Worm (Caenorhabditis elegans): ENCODE measurements around the gene gas-1.

The gas-1 gene

ce11 chrX:15604236-15604635 lies 14.0 kb upstream of the gas-1 start:
- TF ChIP-seq med-1 (GFP tag; optimal IDR thresholded peaks at IDR 0.05; ENCODE audit: insufficient read depth) (no peak), T22C8.4 (GFP tag; IDR thresholded peaks at IDR 0.05) (no peak), ztf-29 (GFP tag; IDR thresholded peaks at IDR 0.05) (no peak), ztf-23 (GFP tag; IDR thresholded peaks at IDR 0.05) (no peak), flt-1 (GFP tag; IDR thresholded peaks at IDR 0.05) (no peak), klf-2 (GFP tag; conservative IDR thresholded peaks at IDR 0.05) (no peak), ref-1 (GFP tag; conservative IDR thresholded peaks at IDR 0.05) (no peak), tab-1 (GFP tag; IDR thresholded peaks at IDR 0.05) (no peak), cog-1 (tag; optimal IDR thresholded peaks at IDR 0.05) (no peak)

ce11 chrX:15600512-15601117 lies 10.4 kb upstream of the gas-1 start, which contains the start of gene ent-2:
ent-2 (plus strand) TSS chrX:15601067.
- TF ChIP-seq ref-1 (GFP tag; conservative IDR thresholded peaks at IDR 0.05): no peak
- TF ChIP-seq cog-1 (tag; optimal IDR thresholded peaks at IDR 0.05): no peak
- TF ChIP-seq ztf-29 (GFP tag; IDR thresholded peaks at IDR 0.05): no peak
- TF ChIP-seq ztf-23 (GFP tag; IDR thresholded peaks at IDR 0.05): peak; percentile 99
- no peak for TF ChIP-seq med-1 (GFP tag; optimal IDR thresholded peaks at IDR 0.05; ENCODE audit: insufficient read depth)

DNA sequence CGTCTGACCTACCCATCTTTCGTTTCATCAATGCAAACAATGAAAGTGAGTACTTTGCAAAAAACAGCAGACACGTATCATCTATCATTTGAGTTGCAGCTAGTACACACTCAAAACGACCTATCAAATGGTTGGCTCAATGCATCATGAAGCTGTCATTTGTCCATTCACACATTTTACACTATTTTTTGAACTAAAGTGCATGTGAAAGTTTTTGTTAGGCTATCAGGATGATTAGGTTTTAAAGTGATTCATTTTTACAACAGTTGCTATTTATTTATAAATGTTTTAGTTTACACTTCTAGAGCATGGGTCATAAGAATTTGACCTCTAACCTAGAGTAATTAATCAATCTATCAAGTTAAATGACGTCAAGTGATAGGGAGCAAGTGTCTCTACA lies 9.7 kb upstream of the gas-1 start:
- TF ChIP-seq klf-2 (GFP tag; conservative IDR thresholded peaks at IDR 0.05): no peak
- no peak for TF ChIP-seq med-1 (GFP tag; optimal IDR thresholded peaks at IDR 0.05; ENCODE audit: insufficient read depth)
- no peak for TF ChIP-seq ref-1 (GFP tag; conservative IDR thresholded peaks at IDR 0.05)
- TF ChIP-seq cog-1 (tag; optimal IDR thresholded peaks at IDR 0.05): no peak
- TF ChIP-seq ztf-29 (GFP tag; IDR thresholded peaks at IDR 0.05): no peak
- no peak for TF ChIP-seq tab-1 (GFP tag; IDR thresholded peaks at IDR 0.05)
- no peak for TF ChIP-seq T22C8.4 (GFP tag; IDR thresholded peaks at IDR 0.05)
- no peak for TF ChIP-seq ztf-23 (GFP tag; IDR thresholded peaks at IDR 0.05)
- TF ChIP-seq flt-1 (GFP tag; IDR thresholded peaks at IDR 0.05): no peak

DNA sequence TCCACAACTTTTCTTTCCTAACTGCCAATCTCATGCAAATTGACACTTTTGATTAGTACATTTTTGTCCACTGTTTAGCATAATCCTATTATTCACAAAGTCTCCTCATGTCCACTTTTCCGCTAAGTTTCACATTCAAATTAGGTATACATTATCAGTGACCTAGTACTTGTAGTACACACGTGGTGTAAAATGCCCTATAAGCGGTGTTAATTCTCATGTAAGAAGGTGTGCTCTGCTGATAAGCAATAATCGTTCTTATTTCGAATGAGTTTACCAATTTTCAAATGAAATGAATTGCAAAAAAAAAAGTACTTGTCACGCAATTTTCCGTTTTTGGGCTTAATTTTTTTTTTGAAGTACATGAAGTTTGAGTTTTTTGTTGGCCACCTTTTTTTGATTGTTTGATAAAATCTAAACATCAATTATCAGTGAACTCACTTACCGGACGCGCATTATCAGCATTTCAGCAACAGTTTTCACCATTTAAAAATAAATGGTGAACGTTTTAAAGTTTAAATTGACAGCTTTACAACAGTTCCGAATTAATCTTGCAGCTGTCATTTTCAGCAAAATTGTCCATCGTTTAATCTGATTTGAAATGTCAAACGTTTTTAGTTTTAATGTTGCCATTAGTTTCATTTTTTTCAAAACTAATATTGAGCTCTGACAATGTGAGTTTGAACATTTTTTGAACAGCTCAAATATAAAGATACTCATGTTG lies 8.6 kb upstream of the gas-1 start:
- TF ChIP-seq cog-1 (tag; optimal IDR thresholded peaks at IDR 0.05) (no peak), ref-1 (GFP tag; conservative IDR thresholded peaks at IDR 0.05) (no peak), T22C8.4 (GFP tag; IDR thresholded peaks at IDR 0.05) (no peak), klf-2 (GFP tag; conservative IDR thresholded peaks at IDR 0.05) (no peak), med-1 (GFP tag; optimal IDR thresholded peaks at IDR 0.05; ENCODE audit: insufficient read depth) (no peak), tab-1 (GFP tag; IDR thresholded peaks at IDR 0.05) (no peak), ztf-23 (GFP tag; IDR thresholded peaks at IDR 0.05) (no peak), ztf-29 (GFP tag; IDR thresholded peaks at IDR 0.05) (no peak), flt-1 (GFP tag; IDR thresholded peaks at IDR 0.05) (no peak)

DNA sequence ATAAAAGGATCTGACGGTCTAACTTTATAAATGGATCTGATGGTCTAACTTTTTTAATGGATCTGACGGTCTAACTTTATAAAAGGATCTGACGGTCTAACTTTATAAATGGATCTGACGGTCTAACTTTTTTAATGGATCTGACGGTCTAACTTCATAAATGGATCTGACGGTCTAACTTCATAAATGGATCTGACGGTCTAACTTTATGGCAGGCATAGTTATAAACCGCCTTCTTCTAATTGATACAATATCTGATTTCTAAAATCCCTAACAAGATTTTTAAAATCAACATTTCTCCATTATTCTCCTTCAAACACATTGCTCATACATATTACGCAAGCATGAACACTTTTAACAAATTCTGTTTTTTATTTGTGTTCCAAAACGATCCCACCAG lies 6.9 kb upstream of the gas-1 start, which contains the start of gene K09A9.8:
Gene K09A9.8, minus strand, starts transcription at position 101 of the 400 bp plus-strand sequence.
- no peak for TF ChIP-seq tab-1 (GFP tag; IDR thresholded peaks at IDR 0.05)
- no peak for TF ChIP-seq klf-2 (GFP tag; conservative IDR thresholded peaks at IDR 0.05)
- TF ChIP-seq T22C8.4 (GFP tag; IDR thresholded peaks at IDR 0.05): no peak
- no peak for TF ChIP-seq flt-1 (GFP tag; IDR thresholded peaks at IDR 0.05)
- TF ChIP-seq cog-1 (tag; optimal IDR thresholded peaks at IDR 0.05): no peak
- TF ChIP-seq ztf-23 (GFP tag; IDR thresholded peaks at IDR 0.05): no peak
- TF ChIP-seq ref-1 (GFP tag; conservative IDR thresholded peaks at IDR 0.05): no peak
- no peak for TF ChIP-seq ztf-29 (GFP tag; IDR thresholded peaks at IDR 0.05)
- no peak for TF ChIP-seq med-1 (GFP tag; optimal IDR thresholded peaks at IDR 0.05; ENCODE audit: insufficient read depth)

ce11 chrX:15594019-15594418 lies 3.8 kb upstream of the gas-1 start:
- no peak for TF ChIP-seq T22C8.4 (GFP tag; IDR thresholded peaks at IDR 0.05)
- TF ChIP-seq cog-1 (tag; optimal IDR thresholded peaks at IDR 0.05): no peak

DNA sequence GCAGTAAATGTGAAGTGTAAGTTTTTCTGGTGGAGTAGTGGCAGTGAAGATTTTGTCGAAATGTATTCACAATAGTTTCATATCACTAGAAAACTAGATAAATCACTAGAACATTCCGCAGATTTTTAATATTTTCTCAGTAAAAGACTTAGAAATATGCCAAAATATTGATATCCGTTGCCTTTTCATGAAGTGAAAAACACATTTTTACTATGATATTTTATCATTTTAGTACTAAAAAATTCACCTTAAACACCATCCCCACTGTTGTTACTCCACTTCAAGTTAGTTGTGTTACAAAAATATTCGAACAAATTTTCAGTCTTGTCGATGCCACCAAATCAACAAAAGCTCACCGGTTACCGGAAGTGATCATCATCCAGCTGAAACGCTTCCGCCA lies 3.2 kb upstream of the gas-1 start:
- no peak for TF ChIP-seq T22C8.4 (GFP tag; IDR thresholded peaks at IDR 0.05)

DNA sequence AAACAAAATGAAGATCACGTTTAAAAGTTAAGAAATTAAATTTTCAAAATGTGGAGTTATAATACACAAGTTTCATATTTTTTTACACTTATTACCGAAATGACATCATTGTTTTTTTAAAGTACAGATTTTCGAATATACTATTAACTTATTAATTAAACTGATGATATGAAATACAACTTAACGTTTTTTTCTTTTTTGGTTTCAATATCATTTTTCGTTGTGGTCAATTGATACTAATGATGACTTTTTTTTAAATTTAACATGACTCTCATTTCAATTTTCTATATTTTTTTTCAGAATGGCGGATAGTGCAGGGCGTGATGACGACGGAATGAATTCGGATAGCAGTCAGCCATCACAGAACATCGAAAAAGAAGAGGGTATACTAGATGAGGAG lies 871 bp upstream of the gas-1 start, which contains the start of gene usp-33:
Gene usp-33, plus strand, starts transcription at position 301 of the 400 bp plus-strand sequence.
- TF ChIP-seq ref-1 (GFP tag; conservative IDR thresholded peaks at IDR 0.05) (no peak), flt-1 (GFP tag; IDR thresholded peaks at IDR 0.05) (no peak), ztf-29 (GFP tag; IDR thresholded peaks at IDR 0.05) (no peak), tab-1 (GFP tag; IDR thresholded peaks at IDR 0.05) (no peak), cog-1 (tag; optimal IDR thresholded peaks at IDR 0.05) (no peak), T22C8.4 (GFP tag; IDR thresholded peaks at IDR 0.05) (no peak), klf-2 (GFP tag; conservative IDR thresholded peaks at IDR 0.05) (no peak), ztf-23 (GFP tag; IDR thresholded peaks at IDR 0.05) (no peak), med-1 (GFP tag; optimal IDR thresholded peaks at IDR 0.05; ENCODE audit: insufficient read depth) (no peak)

DNA sequence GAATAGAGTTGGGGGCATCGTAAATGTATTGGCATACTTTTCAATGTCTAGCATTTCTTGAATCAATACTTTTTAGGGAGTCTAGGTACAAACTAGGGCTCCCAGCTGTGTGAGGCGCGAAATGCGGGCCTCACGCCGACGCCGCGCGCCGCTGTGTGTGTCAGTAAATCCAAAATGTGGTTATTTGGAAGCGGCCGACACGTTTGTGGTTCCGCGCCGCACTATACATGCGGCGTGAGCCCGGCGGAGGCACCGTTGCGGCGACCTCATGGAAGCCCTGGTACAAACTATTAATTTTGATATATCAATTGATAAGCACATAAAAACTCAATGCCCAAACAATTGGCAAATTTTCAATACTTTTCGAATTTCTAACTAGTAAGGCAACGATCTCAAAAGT lies 4.0 kb downstream of the gas-1 start:
- TF ChIP-seq T22C8.4 (GFP tag; IDR thresholded peaks at IDR 0.05) (no peak), tab-1 (GFP tag; IDR thresholded peaks at IDR 0.05) (no peak), ref-1 (GFP tag; conservative IDR thresholded peaks at IDR 0.05) (no peak), klf-2 (GFP tag; conservative IDR thresholded peaks at IDR 0.05) (no peak), flt-1 (GFP tag; IDR thresholded peaks at IDR 0.05) (no peak), ztf-23 (GFP tag; IDR thresholded peaks at IDR 0.05) (no peak), ztf-29 (GFP tag; IDR thresholded peaks at IDR 0.05) (no peak), med-1 (GFP tag; optimal IDR thresholded peaks at IDR 0.05; ENCODE audit: insufficient read depth) (no peak), cog-1 (tag; optimal IDR thresholded peaks at IDR 0.05) (no peak)

DNA sequence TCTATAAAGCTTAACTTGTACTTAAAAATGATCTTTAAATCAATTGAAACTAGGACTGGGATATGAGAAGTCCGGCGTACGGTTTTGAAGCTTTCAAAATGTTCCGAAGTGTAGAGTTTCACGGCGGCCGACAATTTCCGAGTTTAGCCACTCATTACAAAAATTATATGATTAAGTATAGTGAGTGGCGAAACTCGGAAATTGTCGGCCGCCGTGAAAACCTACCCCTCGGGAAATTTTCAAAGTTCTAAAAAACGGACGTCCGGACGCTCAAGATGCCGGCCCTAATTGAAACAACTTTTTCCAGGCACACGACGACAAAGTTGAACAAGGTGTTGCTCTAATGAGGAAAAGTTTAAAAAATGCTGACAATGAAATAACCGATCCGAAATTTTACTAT lies 5.1 kb downstream of the gas-1 start:
- TF ChIP-seq ref-1 (GFP tag; conservative IDR thresholded peaks at IDR 0.05): no peak
- TF ChIP-seq cog-1 (tag; optimal IDR thresholded peaks at IDR 0.05): no peak
- TF ChIP-seq tab-1 (GFP tag; IDR thresholded peaks at IDR 0.05): no peak
- TF ChIP-seq ztf-23 (GFP tag; IDR thresholded peaks at IDR 0.05): no peak
- no peak for TF ChIP-seq T22C8.4 (GFP tag; IDR thresholded peaks at IDR 0.05)
- TF ChIP-seq klf-2 (GFP tag; conservative IDR thresholded peaks at IDR 0.05): no peak
- no peak for TF ChIP-seq med-1 (GFP tag; optimal IDR thresholded peaks at IDR 0.05; ENCODE audit: insufficient read depth)
- no peak for TF ChIP-seq ztf-29 (GFP tag; IDR thresholded peaks at IDR 0.05)
- no peak for TF ChIP-seq flt-1 (GFP tag; IDR thresholded peaks at IDR 0.05)

Measured in whole organism, midembryonic.